Fruit fly (Drosophila melanogaster): Measurements from ENCODE around the gene sls.

sls gene

DNA sequence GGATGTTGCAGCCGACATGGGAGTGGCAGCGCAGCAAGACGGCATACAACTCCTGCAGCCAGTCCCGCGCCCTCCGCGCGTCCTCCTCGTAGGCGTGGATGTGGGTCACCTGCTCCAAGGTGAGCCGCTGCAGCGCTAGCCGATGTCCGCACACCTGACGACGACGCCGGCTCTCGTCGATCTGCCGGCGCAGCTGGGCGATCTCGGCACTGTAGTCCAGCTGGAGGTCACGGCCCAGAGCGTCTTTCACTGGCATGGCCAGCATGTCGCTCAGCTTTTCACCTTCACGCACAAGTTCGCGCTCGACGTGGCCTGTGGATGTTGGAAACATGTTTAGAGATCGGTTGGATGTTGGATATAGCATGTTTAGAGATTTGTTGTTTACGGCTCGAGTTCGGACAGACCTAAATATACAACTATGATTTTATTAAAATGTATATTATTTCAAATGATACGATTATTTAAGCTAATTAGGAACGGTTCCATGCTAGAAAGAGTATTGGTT is 42.1 kb upstream of the sls start:
- TF ChIP-seq Med (GFP tag) (peak; percentile 57), odd (GFP tag; optimal IDR thresholded peaks at IDR 0.05) (no peak), cato (GFP tag; optimal IDR thresholded peaks at IDR 0.05; ENCODE audit: borderline replicate concordance) (no peak), NfI (GFP tag; optimal IDR thresholded peaks at IDR 0.05) (no peak), Awh (GFP tag; IDR thresholded peaks at IDR 0.05) (no peak), HmgD (GFP tag; optimal IDR thresholded peaks at IDR 0.05) (no peak), cad (GFP tag; optimal IDR thresholded peaks at IDR 0.05) (no peak), Dll (GFP tag; IDR thresholded peaks at IDR 0.05; ENCODE audit: partially characterized antibody) (no peak), CG5953 (GFP tag; IDR thresholded peaks at IDR 0.05) (0 out of 2 replicates have a peak, but pooled peaks have one; percentile 10), Mes4 (GFP tag; optimal IDR thresholded peaks at IDR 0.05) (no peak), gsb (GFP tag; IDR thresholded peaks at IDR 0.05) (no peak), C15 (GFP tag; IDR thresholded peaks at IDR 0.05) (no peak), CG14441 (GFP tag; IDR thresholded peaks at IDR 0.05) (no peak), CG5180 (GFP tag; optimal IDR thresholded peaks at IDR 0.05) (peak; percentile 97), fru (optimal IDR thresholded peaks at IDR 0.05) (no peak), ftz-f1 (GFP tag; optimal IDR thresholded peaks at IDR 0.05) (peak; percentile 66), CG4282 (GFP tag; optimal IDR thresholded peaks at IDR 0.05) (no peak), TFAM (GFP tag; optimal IDR thresholded peaks at IDR 0.05) (no peak), CG34422 (GFP tag; IDR thresholded peaks at IDR 0.05) (no peak), CG15269 (tag; optimal IDR thresholded peaks at IDR 0.05) (no peak), CG6272 (GFP tag; IDR thresholded peaks at IDR 0.05) (peak; percentile 26; the same call in 1 of the 2 replicates), E2f2 (GFP tag; IDR thresholded peaks at IDR 0.05) (no peak), D19B (GFP tag; optimal IDR thresholded peaks at IDR 0.05) (no peak), al (GFP tag; IDR thresholded peaks at IDR 0.05) (no peak), Fer1 (GFP tag; optimal IDR thresholded peaks at IDR 0.05) (no peak), bbx (GFP tag; IDR thresholded peaks at IDR 0.05; ENCODE audit: partially characterized antibody) (0 out of 2 replicates have a peak, but pooled peaks have one; percentile 20), hkb (optimal IDR thresholded peaks at IDR 0.05) (no peak), hkb (GFP tag; IDR thresholded peaks at IDR 0.05) (no peak), ci (GFP tag; IDR thresholded peaks at IDR 0.05) (0 out of 3 replicates have a peak, but pooled peaks have one; percentile 42), CG1024 (GFP tag; IDR thresholded peaks at IDR 0.05) (no peak), CG11398 (GFP tag; optimal IDR thresholded peaks at IDR 0.05) (no peak), tap (tag; optimal IDR thresholded peaks at IDR 0.05) (no peak), toy (GFP tag; IDR thresholded peaks at IDR 0.05) (no peak), Hr78 (GFP tag; optimal IDR thresholded peaks at IDR 0.05) (peak in 1 of 2 experiments; percentile 76), disco-r (GFP tag; optimal IDR thresholded peaks at IDR 0.05) (no peak), CG4424 (GFP tag; optimal IDR thresholded peaks at IDR 0.05) (no peak), Kr (GFP tag; optimal IDR thresholded peaks at IDR 0.05) (no peak), CG7357 (GFP tag; IDR thresholded peaks at IDR 0.05) (no peak), Asciz (GFP tag; optimal IDR thresholded peaks at IDR 0.05) (no peak), CG2116 (GFP tag; optimal IDR thresholded peaks at IDR 0.05) (no peak)

DNA sequence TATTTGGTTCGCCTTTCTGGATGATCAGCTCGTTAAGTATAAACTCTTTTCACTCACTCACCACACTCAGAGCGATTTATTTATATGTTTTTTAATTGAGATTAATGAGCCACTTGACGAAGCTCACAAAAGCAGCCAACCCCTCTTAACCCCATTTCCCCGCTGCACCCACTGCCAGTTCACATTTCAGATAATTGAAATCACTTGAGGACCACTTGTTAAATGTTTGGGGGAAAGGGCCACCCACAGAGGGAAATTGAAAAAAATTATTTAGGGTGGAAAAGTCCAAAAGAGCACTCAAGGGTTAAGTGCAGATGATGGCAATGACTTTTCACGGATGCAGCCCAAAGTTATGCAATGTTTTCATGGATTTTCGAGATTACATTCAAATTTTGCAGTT is 37.3 kb upstream of the sls start:
- no peak for TF ChIP-seq hth (optimal IDR thresholded peaks at IDR 0.05)
- TF ChIP-seq bsh (GFP tag; optimal IDR thresholded peaks at IDR 0.05) = peak in 1 of 2 experiments; percentile 6
- TF ChIP-seq cg (GFP tag; optimal IDR thresholded peaks at IDR 0.05) = no peak
- TF ChIP-seq Pdp1 (GFP tag; optimal IDR thresholded peaks at IDR 0.05) = peak in 1 of 2 experiments; percentile 17
- no peak for TF ChIP-seq CTCF (GFP tag; optimal IDR thresholded peaks at IDR 0.05)
- TF ChIP-seq CG12769 (tag; optimal IDR thresholded peaks at IDR 0.05) = peak; percentile 34
- no peak for TF ChIP-seq CG15601 (tag; optimal IDR thresholded peaks at IDR 0.05)
- no peak for TF ChIP-seq Mrtf (GFP tag; IDR thresholded peaks at IDR 0.05)
- TF ChIP-seq CG4820 (GFP tag; optimal IDR thresholded peaks at IDR 0.05) = no peak
- no peak for TF ChIP-seq zfh2 (GFP tag; optimal IDR thresholded peaks at IDR 0.05)
- TF ChIP-seq chinmo (GFP tag; IDR thresholded peaks at IDR 0.05; ENCODE audit: partially characterized antibody) = 0 out of 4 replicates have a peak, but pooled peaks have one; percentile 49
- TF ChIP-seq CG11085 (GFP tag; IDR thresholded peaks at IDR 0.05) = no peak
- TF ChIP-seq sens (GFP tag) = peak; percentile 79
- 0 out of 2 replicates have a peak, but pooled peaks have one; percentile 15 for TF ChIP-seq CG11696 (GFP tag; IDR thresholded peaks at IDR 0.05)
- TF ChIP-seq E2f2 (GFP tag; IDR thresholded peaks at IDR 0.05) = peak; percentile 10; the same call in 1 of the 2 replicates
- no peak for TF ChIP-seq NK7.1 (GFP tag; optimal IDR thresholded peaks at IDR 0.05)
